Worm (Caenorhabditis elegans) whole organism, L2 larva: ENCODE measurements around the gene F26F4.12.

Experiments
- C34F6.9 ChIP-seq: fragments of 150-350 bp; optimal IDR thresholded peaks from 2 replicates; lab custom pipeline; 2014; ENCODE audit warnings: missing biosample characterization, missing genetic modification characterization
- F13H6.1 ChIP-seq: sonication (generic microtip); optimal IDR thresholded peaks from 2 replicates; lab custom pipeline; 2016; ENCODE audit warnings: missing genetic modification characterization, missing compliant biosample characterization
- R02D3.7 ChIP-seq: fragments of 150-350 bp; optimal IDR thresholded peaks from 2 replicates; lab custom pipeline; 2014; ENCODE audit warnings: missing biosample characterization, missing genetic modification characterization
- Y55F3AM.14 ChIP-seq: fragments of 200-800 bp; sonication (Bioruptor generic); optimal IDR thresholded peaks from 2 replicates; lab custom pipeline; 2018; ENCODE audit warnings: mild to moderate bottlenecking, missing genetic modification characterization, missing compliant biosample characterization
- ZK546.5 ChIP-seq: sonication (generic microtip); optimal IDR thresholded peaks from 2 replicates; lab custom pipeline; 2017; ENCODE audit warnings: missing biosample characterization, missing genetic modification characterization
- alr-1 ChIP-seq: fragments of 150-350 bp; optimal IDR thresholded peaks from 2 replicates; lab custom pipeline; 2014; ENCODE audit warnings: missing biosample characterization, missing genetic modification characterization
- ceh-16 ChIP-seq: fragments of 150-350 bp; optimal IDR thresholded peaks from 2 replicates; lab custom pipeline; 2014; ENCODE audit warnings: missing biosample characterization, missing genetic modification characterization
- ceh-82 ChIP-seq: fragments of 150-350 bp; optimal IDR thresholded peaks from 2 replicates; lab custom pipeline; 2014; ENCODE audit warnings: missing biosample characterization, missing genetic modification characterization
- crh-2 ChIP-seq: sonication (generic microtip); optimal IDR thresholded peaks from 2 replicates; lab custom pipeline; 2017; ENCODE audit warnings: missing biosample characterization, missing genetic modification characterization
- dmd-4 ChIP-seq: sonication (generic microtip); optimal IDR thresholded peaks from 2 replicates; lab custom pipeline; 2017; ENCODE audit warnings: missing biosample characterization, missing genetic modification characterization
- elt-1 ChIP-seq: fragments of 150-350 bp; optimal IDR thresholded peaks from 2 replicates; lab custom pipeline; 2014; ENCODE audit warnings: missing biosample characterization, missing genetic modification characterization
- fos-1 ChIP-seq: fragments of 150-350 bp; optimal IDR thresholded peaks from 2 replicates; lab custom pipeline; 2014; ENCODE audit warnings: missing biosample characterization, missing genetic modification characterization
- lin-11 ChIP-seq: fragments of 150-350 bp; sonication (generic microtip); optimal IDR thresholded peaks from 2 replicates; lab custom pipeline; 2014; ENCODE audit warnings: missing biosample characterization, missing genetic modification characterization, inconsistent platforms, mixed read lengths
- lin-39 ChIP-seq: fragments of 150-350 bp; optimal IDR thresholded peaks from 2 replicates; lab custom pipeline; 2014; ENCODE audit warnings: missing biosample characterization, missing genetic modification reagents, missing genetic modification characterization
- lsy-2 ChIP-seq, 2 experiments: fragments of 150-350 bp in 1 of 2; sonication (generic microtip) in 1 of 2; optimal IDR thresholded peaks; 2 replicates each; lab custom pipeline; 2014 to 2017; ENCODE audit warnings: missing biosample characterization in 2 of 2, missing genetic modification characterization in 2 of 2
- mab-5 ChIP-seq: fragments of 150-350 bp; optimal IDR thresholded peaks from 2 replicates; lab custom pipeline; 2014; ENCODE audit warnings: missing biosample characterization, missing genetic modification characterization
- mbf-1 ChIP-seq: sonication (generic microtip); optimal IDR thresholded peaks from 2 replicates; lab custom pipeline; 2017; ENCODE audit warnings: missing biosample characterization, missing genetic modification characterization
- mdl-1 ChIP-seq, 2 experiments: fragments of 150-350 bp in 1 of 2; sonication (generic microtip) in 1 of 2; optimal IDR thresholded peaks; 2 replicates each; lab custom pipeline; 2017; ENCODE audit warnings: missing biosample characterization in 2 of 2, missing genetic modification characterization in 2 of 2
- nhr-11 ChIP-seq: fragments of 150-350 bp; optimal IDR thresholded peaks from 2 replicates; lab custom pipeline; 2014; ENCODE audit warnings: missing biosample characterization, missing genetic modification characterization
- nhr-129 ChIP-seq: fragments of 150-350 bp; optimal IDR thresholded peaks from 2 replicates; lab custom pipeline; 2014; ENCODE audit warnings: missing biosample characterization, missing genetic modification characterization
- nhr-23 ChIP-seq: fragments of 150-350 bp; optimal IDR thresholded peaks from 2 replicates; lab custom pipeline; 2014; ENCODE audit warnings: missing biosample characterization, missing genetic modification reagents, missing genetic modification characterization
- nhr-237 ChIP-seq: fragments of 150-350 bp; optimal IDR thresholded peaks from 2 replicates; lab custom pipeline; 2014; ENCODE audit warnings: missing biosample characterization, missing genetic modification characterization
- nhr-25 ChIP-seq: fragments of 150-350 bp; sonication (generic microtip); optimal IDR thresholded peaks from 3 replicates; lab custom pipeline; 2014; ENCODE audit warnings: missing biosample characterization, missing genetic modification characterization
- peb-1 ChIP-seq: fragments of 150-350 bp; optimal IDR thresholded peaks from 2 replicates; lab custom pipeline; 2014; ENCODE audit warnings: missing biosample characterization, missing genetic modification characterization
- skn-1 ChIP-seq: sonication (generic microtip); optimal IDR thresholded peaks from 2 replicates; lab custom pipeline; 2017; ENCODE audit warnings: missing biosample characterization, missing genetic modification characterization
- sma-3 ChIP-seq: sonication (generic microtip); optimal IDR thresholded peaks from 2 replicates; lab custom pipeline; 2016; ENCODE audit warnings: missing genetic modification reagents, missing genetic modification characterization, missing compliant biosample characterization
- sma-9 ChIP-seq, 2 experiments: fragments of 150-350 bp in 1 of 2; sonication (generic microtip) in 1 of 2; optimal IDR thresholded peaks; 2 replicates each; lab custom pipeline; 2014 to 2016; ENCODE audit warnings: missing genetic modification characterization in 2 of 2, mild to moderate bottlenecking in 1 of 2, missing biosample characterization in 1 of 2, missing compliant biosample characterization in 1 of 2, missing genetic modification reagents in 1 of 2, moderate library complexity in 1 of 2
- snpc-4 ChIP-seq: fragments of 150-350 bp; optimal IDR thresholded peaks from 2 replicates; lab custom pipeline; 2014; ENCODE audit warnings: missing biosample characterization, missing genetic modification characterization
- unc-39 ChIP-seq: fragments of 150-350 bp; optimal IDR thresholded peaks from 2 replicates; lab custom pipeline; 2014; ENCODE audit warnings: missing biosample characterization, missing genetic modification characterization
- unc-55 ChIP-seq: fragments of 150-350 bp; sonication (generic microtip); optimal IDR thresholded peaks from 3 replicates; lab custom pipeline; 2014; ENCODE audit warnings: missing biosample characterization, missing genetic modification reagents, missing genetic modification characterization
- ztf-1 ChIP-seq: fragments of 200-800 bp; sonication (Bioruptor generic); conservative IDR thresholded peaks from 2 replicates; pipeline ENCODE4 v1.3.6; 2022; ENCODE audit warnings: missing genetic modification characterization, missing compliant biosample characterization
- ztf-4 ChIP-seq: fragments of 150-350 bp; optimal IDR thresholded peaks from 2 replicates; lab custom pipeline; 2014; ENCODE audit warnings: missing biosample characterization, missing genetic modification characterization

F26F4.12 gene

ce11 chrIII:4878281-4878680 is 31.6 kb downstream of the F26F4.12 start, which contains the start of the genes tost-1 and arx-6 (continued):
- TF ChIP-seq nhr-129 (peak; percentile 54), fos-1 (tag; lab: Kevin White, UChicago) (peak; percentile 68), mab-5 (tag; lab: Kevin White, UChicago) (peak; percentile 15), Y55F3AM.14 (no peak), ceh-82 (tag; lab: Kevin White, UChicago) (no peak)

- TF ChIP-seq nhr-129 (peak; percentile 50), lin-39 (tag; lab: Kevin White, UChicago) (no peak), ztf-1 (GFP tag; lab: Robert Waterston, UW) (no peak), lin-11 (peak; percentile 4), snpc-4 (tag; lab: Kevin White, UChicago) (no peak), sma-9 (GFP tag; optimal IDR thresholded peaks at IDR 0.05; lab: Kevin White, UChicago) (peak; percentile 9), sma-9 (tag; optimal IDR thresholded peaks at IDR 0.05; lab: Kevin White, UChicago) (no peak), C34F6.9 (tag; lab: Kevin White, UChicago) (peak; percentile 49)
- TF ChIP-seq, all 48 proteins: peak for 4
These were observed 34.2 kb downstream of the F26F4.12 start for ce11 chrIII:4875663-4876062.

ce11 chrIII:4874671-4875070 is 35.2 kb downstream of the F26F4.12 start, which contains the start of gene C35D10.12:
Gene C35D10.12 (minus strand): TSS chrIII:4874771.
- no peak for TF ChIP-seq sma-3 (GFP tag; lab: Kevin White, UChicago)
- no peak for TF ChIP-seq dmd-4 (tag; lab: Kevin White, UChicago)
- no peak for TF ChIP-seq elt-1 (tag; lab: Kevin White, UChicago)
- TF ChIP-seq lsy-2 (tag; optimal IDR thresholded peaks at IDR 0.05; lab: Kevin White, UChicago), result no peak
- TF ChIP-seq nhr-237 (tag; lab: Kevin White, UChicago), result no peak
- TF ChIP-seq, all 48 proteins: peak for 0

- TF ChIP-seq R02D3.7 (tag; lab: Kevin White, UChicago) (no peak), ZK546.5 (tag; lab: Kevin White, UChicago) (no peak), mbf-1 (tag; lab: Kevin White, UChicago) (no peak), fos-1 (tag; lab: Kevin White, UChicago) (no peak), crh-2 (tag; lab: Kevin White, UChicago) (no peak), nhr-237 (tag; lab: Kevin White, UChicago) (no peak), peb-1 (tag; lab: Kevin White, UChicago) (no peak), ceh-82 (tag; lab: Kevin White, UChicago) (no peak), lin-11 (no peak), F13H6.1 (tag; lab: Kevin White, UChicago) (no peak), sma-9 (GFP tag; optimal IDR thresholded peaks at IDR 0.05; lab: Kevin White, UChicago) (no peak), sma-9 (tag; optimal IDR thresholded peaks at IDR 0.05; lab: Kevin White, UChicago) (no peak), skn-1 (tag; lab: Kevin White, UChicago) (no peak)
These were observed 36.4 kb downstream of the F26F4.12 start for ce11 chrIII:4873395-4873794.

ce11 chrIII:4870478-4870877 is 39.4 kb downstream of the F26F4.12 start, which contains the start of gene gipc-1:
Gene gipc-1 (plus strand): TSS chrIII:4870778.
- TF ChIP-seq unc-55 (no peak), sma-3 (GFP tag; lab: Kevin White, UChicago) (no peak), unc-39 (tag; lab: Kevin White, UChicago) (no peak), ztf-4 (no peak), alr-1 (tag; lab: Kevin White, UChicago) (no peak), nhr-237 (tag; lab: Kevin White, UChicago) (no peak), nhr-25 (tag; lab: Kevin White, UChicago) (no peak), mab-5 (tag; lab: Kevin White, UChicago) (no peak), lin-11 (no peak), ceh-82 (tag; lab: Kevin White, UChicago) (no peak), sma-9 (GFP tag; optimal IDR thresholded peaks at IDR 0.05; lab: Kevin White, UChicago) (no peak), sma-9 (tag; optimal IDR thresholded peaks at IDR 0.05; lab: Kevin White, UChicago) (no peak), mbf-1 (tag; lab: Kevin White, UChicago) (no peak), nhr-11 (no peak), nhr-23 (tag; lab: Kevin White, UChicago) (no peak), crh-2 (tag; lab: Kevin White, UChicago) (no peak), mdl-1 (tag; optimal IDR thresholded peaks at IDR 0.05; lab: Kevin White, UChicago) (no peak), R02D3.7 (tag; lab: Kevin White, UChicago) (no peak), ceh-16 (tag; lab: Kevin White, UChicago) (no peak)
